Worm (Caenorhabditis elegans): Measurements from ENCODE around the gene ptr-6.

DNA sequence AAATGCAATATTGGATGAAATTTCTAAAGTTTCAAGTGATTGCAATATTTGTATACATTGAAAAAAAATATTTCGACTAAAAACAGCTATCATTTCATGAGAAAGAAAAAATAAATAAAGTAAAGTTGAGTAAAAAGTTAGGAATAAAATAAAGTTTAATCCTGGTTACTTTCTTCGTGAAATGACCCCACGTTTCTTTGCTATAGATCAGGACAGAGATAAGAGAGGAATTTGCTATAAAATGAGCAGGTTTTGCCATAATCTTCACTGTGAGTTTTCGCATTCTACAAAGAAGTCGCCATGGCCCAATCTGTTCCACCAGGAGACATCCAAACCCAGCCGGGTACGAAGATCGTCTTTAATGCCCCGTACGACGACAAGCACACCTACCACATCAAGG is 52.6 kb downstream of the ptr-6 start, which contains the start of gene msp-49:
- TF ChIP-seq lin-11 (tag; optimal IDR thresholded peaks at IDR 0.05) (no peak), elt-3 (tag; optimal IDR thresholded peaks at IDR 0.05) (no peak), ceh-82 (tag; optimal IDR thresholded peaks at IDR 0.05) (no peak), fos-1 (tag; optimal IDR thresholded peaks at IDR 0.05) (no peak)

Data from whole organism, L2 larva.